Worm (Caenorhabditis elegans) whole organism, late embryonic: Measurements from ENCODE around the gene clec-58.

ENCODE experiments used
- C38D4.7 ChIP-seq: fragments of 200-800 bp; sonication (Bioruptor generic); optimal IDR thresholded peaks from 2 replicates; lab custom pipeline; 2018; ENCODE audit warnings: mild to moderate bottlenecking, missing genetic modification characterization, moderate library complexity, missing compliant biosample characterization
- F13H6.1 ChIP-seq: sonication (generic microtip); optimal IDR thresholded peaks from 2 replicates; lab custom pipeline; 2016; ENCODE audit warnings: missing genetic modification characterization, missing compliant biosample characterization
- K09A11.1 ChIP-seq: sonication (generic microtip); optimal IDR thresholded peaks from 2 replicates; lab custom pipeline; 2017; ENCODE audit warnings: antibody characterized with exemption, mild to moderate bottlenecking, missing genetic modification characterization, missing compliant biosample characterization; ENCODE audit not compliant: insufficient read depth
- T23F11.4 ChIP-seq: fragments of 200-800 bp; sonication (Bioruptor generic); optimal IDR thresholded peaks from 2 replicates; lab custom pipeline; 2018; ENCODE audit warnings: mild to moderate bottlenecking, missing genetic modification characterization, missing compliant biosample characterization
- ahr-1 ChIP-seq: sonication (generic microtip); optimal IDR thresholded peaks from 2 replicates; lab custom pipeline; 2016; ENCODE audit warnings: missing genetic modification characterization, missing compliant biosample characterization
- ceh-14 ChIP-seq: sonication (generic microtip); optimal IDR thresholded peaks from 2 replicates; lab custom pipeline; 2016; ENCODE audit warnings: missing genotype, missing genetic modification characterization, missing compliant biosample characterization
- ceh-18 ChIP-seq: sonication (generic microtip); optimal IDR thresholded peaks from 2 replicates; lab custom pipeline; 2016; ENCODE audit warnings: missing genetic modification characterization, missing compliant biosample characterization
- ceh-19 ChIP-seq: fragments of 200-800 bp; sonication (Bioruptor generic); optimal IDR thresholded peaks from 2 replicates; lab custom pipeline; 2018; ENCODE audit warnings: mild to moderate bottlenecking, missing genetic modification characterization, missing compliant biosample characterization
- ceh-2 ChIP-seq: sonication (generic microtip); optimal IDR thresholded peaks from 2 replicates; lab custom pipeline; 2016; ENCODE audit warnings: missing genotype, missing genetic modification characterization, missing compliant biosample characterization
- ceh-22 ChIP-seq: sonication (generic microtip); optimal IDR thresholded peaks from 2 replicates; lab custom pipeline; 2017; ENCODE audit warnings: missing biosample characterization, missing genetic modification characterization
- ceh-24 ChIP-seq: sonication (generic microtip); optimal IDR thresholded peaks from 2 replicates; lab custom pipeline; 2016; ENCODE audit warnings: mild to moderate bottlenecking, missing genetic modification characterization, missing compliant biosample characterization
- ceh-30 ChIP-seq: fragments of 150-350 bp; optimal IDR thresholded peaks from 2 replicates; lab custom pipeline; 2014; ENCODE audit warnings: missing biosample characterization, missing genetic modification characterization
- ceh-34 ChIP-seq: sonication (generic microtip); optimal IDR thresholded peaks from 2 replicates; lab custom pipeline; 2016; ENCODE audit warnings: mild to moderate bottlenecking, missing genetic modification characterization, missing compliant biosample characterization
- ceh-48 ChIP-seq: sonication (generic microtip); optimal IDR thresholded peaks from 2 replicates; lab custom pipeline; 2016; ENCODE audit warnings: missing genetic modification characterization, inconsistent platforms, missing compliant biosample characterization
- che-1 ChIP-seq: sonication (generic microtip); optimal IDR thresholded peaks from 2 replicates; lab custom pipeline; 2016; ENCODE audit warnings: mild to moderate bottlenecking, missing genetic modification characterization, missing compliant biosample characterization
- dmd-4 ChIP-seq: sonication (generic microtip); optimal IDR thresholded peaks from 2 replicates; lab custom pipeline; 2016; ENCODE audit warnings: borderline replicate concordance, missing genetic modification characterization, missing compliant biosample characterization
- dve-1 ChIP-seq: sonication (generic microtip); optimal IDR thresholded peaks from 2 replicates; lab custom pipeline; 2017; ENCODE audit warnings: antibody characterized with exemption, mild to moderate bottlenecking, missing genetic modification characterization, missing compliant biosample characterization
- ets-4 ChIP-seq: sonication (generic microtip); optimal IDR thresholded peaks from 2 replicates; lab custom pipeline; 2016; ENCODE audit warnings: missing genetic modification characterization, missing compliant biosample characterization
- eyg-1 ChIP-seq: sonication (generic microtip); optimal IDR thresholded peaks from 2 replicates; lab custom pipeline; 2016; ENCODE audit warnings: missing genotype, missing genetic modification characterization, missing compliant biosample characterization
- fax-1 ChIP-seq: sonication (generic microtip); optimal IDR thresholded peaks from 2 replicates; lab custom pipeline; 2016; ENCODE audit warnings: missing genotype, missing genetic modification characterization, missing compliant biosample characterization
- fkh-6 ChIP-seq: sonication (generic microtip); optimal IDR thresholded peaks from 2 replicates; lab custom pipeline; 2016; ENCODE audit warnings: missing genetic modification characterization, missing compliant biosample characterization
- gmeb-2 ChIP-seq: sonication (generic microtip); optimal IDR thresholded peaks from 2 replicates; lab custom pipeline; 2016; ENCODE audit warnings: missing genetic modification characterization, inconsistent platforms, missing compliant biosample characterization
- hlh-13 ChIP-seq: fragments of 200-800 bp; sonication (Bioruptor generic); optimal IDR thresholded peaks from 2 replicates; lab custom pipeline; 2018; ENCODE audit warnings: mild to moderate bottlenecking, missing genetic modification characterization, missing compliant biosample characterization
- hlh-30 ChIP-seq: sonication (generic microtip); optimal IDR thresholded peaks from 2 replicates; lab custom pipeline; 2017; ENCODE audit warnings: antibody characterized with exemption, missing genetic modification characterization, missing compliant biosample characterization; ENCODE audit not compliant: insufficient read depth
- nfya-1 ChIP-seq: sonication (generic microtip); optimal IDR thresholded peaks from 2 replicates; lab custom pipeline; 2017; ENCODE audit warnings: missing genetic modification characterization, mild to moderate bottlenecking, missing compliant biosample characterization, antibody characterized with exemption, moderate library complexity
- npax-4 ChIP-seq: sonication (generic microtip); optimal IDR thresholded peaks from 2 replicates; lab custom pipeline; 2016; ENCODE audit warnings: missing genetic modification characterization, missing compliant biosample characterization
- pat-9 ChIP-seq: fragments of 200-800 bp; sonication (Bioruptor generic); optimal IDR thresholded peaks from 2 replicates; lab custom pipeline; 2018; ENCODE audit warnings: mild to moderate bottlenecking, missing genetic modification characterization, moderate library complexity, missing compliant biosample characterization
- ref-2 ChIP-seq: sonication (generic microtip); optimal IDR thresholded peaks from 2 replicates; lab custom pipeline; 2016; ENCODE audit warnings: missing genetic modification characterization, missing compliant biosample characterization
- rnt-1 ChIP-seq: sonication (generic microtip); optimal IDR thresholded peaks from 2 replicates; lab custom pipeline; 2016; ENCODE audit warnings: missing genetic modification characterization, missing compliant biosample characterization
- sdc-2 ChIP-seq: sonication (generic microtip); optimal IDR thresholded peaks from 2 replicates; lab custom pipeline; 2016; ENCODE audit warnings: missing genotype, missing genetic modification characterization, missing compliant biosample characterization
- sox-2 ChIP-seq: fragments of 200-800 bp; sonication (Bioruptor generic); IDR thresholded peaks from 2 replicates; pipeline ENCODE4 v1.3.6; 2022; ENCODE audit warnings: missing genetic modification reagents, missing genetic modification characterization, missing compliant biosample characterization
- sox-4 ChIP-seq: sonication (generic microtip); optimal IDR thresholded peaks from 2 replicates; lab custom pipeline; 2017; ENCODE audit warnings: mild to moderate bottlenecking, missing genetic modification characterization, inconsistent platforms, missing compliant biosample characterization
- syd-9 ChIP-seq: sonication (generic microtip); optimal IDR thresholded peaks from 2 replicates; lab custom pipeline; 2016; ENCODE audit warnings: mild to moderate bottlenecking, missing genetic modification characterization, moderate library complexity, missing compliant biosample characterization
- tbx-7 ChIP-seq: sonication (generic microtip); optimal IDR thresholded peaks from 2 replicates; lab custom pipeline; 2016; ENCODE audit warnings: missing genotype, missing genetic modification characterization, missing compliant biosample characterization
- unc-3 ChIP-seq, 2 experiments: fragments of 200-800 bp in 1 of 2; sonication (Bioruptor generic) in 1 of 2; sonication (generic microtip) in 1 of 2; conservative IDR thresholded peaks in 1 of 2; optimal IDR thresholded peaks in 1 of 2; 2 replicates each; pipeline versions ENCODE4 v1.3.6 to Lab custom; 2016 to 2022; ENCODE audit warnings: missing compliant biosample characterization in 2 of 2, missing genetic modification characterization in 2 of 2, missing genetic modification reagents in 1 of 2
- unc-55 ChIP-seq: sonication (generic microtip); optimal IDR thresholded peaks from 2 replicates; lab custom pipeline; 2017; ENCODE audit warnings: missing biosample characterization, missing genetic modification reagents, missing genetic modification characterization
- unc-86 ChIP-seq: sonication (generic microtip); optimal IDR thresholded peaks from 2 replicates; lab custom pipeline; 2016; ENCODE audit warnings: missing genetic modification characterization, missing compliant biosample characterization
- zip-5 ChIP-seq: sonication (generic microtip); optimal IDR thresholded peaks from 2 replicates; lab custom pipeline; 2016; ENCODE audit warnings: missing genetic modification characterization, missing compliant biosample characterization
- ztf-16 ChIP-seq: sonication (generic microtip); optimal IDR thresholded peaks from 2 replicates; lab custom pipeline; 2017; ENCODE audit warnings: missing genetic modification characterization, missing compliant biosample characterization

The clec-58 gene

ce11 chrII:10466552-10466951 lies 9.4 kb downstream of the clec-58 start, which contains the start of gene tnc-2:
TSS of gene tnc-2 (plus strand) at chrII:10466852.
- TF ChIP-seq ceh-24 = no peak
- no peak for TF ChIP-seq dmd-4
- no peak for TF ChIP-seq unc-55
- no peak for TF ChIP-seq syd-9 (tag; lab: Kevin White, UChicago)
- TF ChIP-seq nfya-1 (tag; lab: Kevin White, UChicago) = no peak
- TF ChIP-seq ceh-18 (tag; lab: Kevin White, UChicago) = no peak
- TF ChIP-seq, all 69 proteins: peak for 0

- TF ChIP-seq ets-4 (tag; lab: Kevin White, UChicago) (no peak), zip-5 (no peak), ceh-2 (tag; lab: Kevin White, UChicago) (no peak), unc-3 (GFP tag; conservative IDR thresholded peaks at IDR 0.05; lab: Robert Waterston, UW) (no peak), unc-3 (tag; optimal IDR thresholded peaks at IDR 0.05; lab: Kevin White, UChicago) (no peak), syd-9 (tag; lab: Kevin White, UChicago) (no peak), hlh-13 (GFP tag; lab: Kevin White, UChicago) (no peak), ceh-18 (tag; lab: Kevin White, UChicago) (no peak), rnt-1 (tag; lab: Kevin White, UChicago) (no peak)
Measured at ce11 chrII:10464230-10464920, 11.6 kb downstream of the clec-58 start, which contains the start of the genes ZK673.6 and sdz-37. TSS of gene ZK673.6 (minus strand) at chrII:10464330. TSS of gene sdz-37 (plus strand) at chrII:10464870.

DNA sequence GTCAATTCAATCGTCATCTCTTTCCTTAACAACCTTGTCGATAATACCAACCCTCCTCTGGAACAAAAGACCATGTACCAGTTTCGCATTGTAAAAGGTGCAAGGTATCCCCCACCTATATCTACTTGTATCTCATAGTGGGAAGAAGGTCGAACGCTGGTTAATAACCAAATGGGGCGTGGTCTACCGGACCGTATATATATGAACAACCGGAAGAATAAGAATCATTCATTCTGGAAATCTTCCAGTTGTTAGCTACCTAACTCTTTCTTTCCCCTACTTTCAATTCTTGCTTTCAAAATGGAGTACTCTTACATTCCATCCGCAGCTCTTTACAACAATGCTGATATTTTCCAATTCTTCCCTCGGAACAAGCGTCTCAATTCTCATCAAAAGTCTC lies 14.7 kb downstream of the clec-58 start, which contains the start of gene ZK673.5:
ZK673.5 (plus strand) TSS at position 301 of the 400 bp plus-strand sequence.
- TF ChIP-seq K09A11.1 (tag; lab: Kevin White, UChicago) (no peak), fkh-6 (tag; lab: Kevin White, UChicago) (no peak), F13H6.1 (tag; lab: Kevin White, UChicago) (no peak), ceh-18 (tag; lab: Kevin White, UChicago) (no peak), C38D4.7 (GFP tag; lab: Kevin White, UChicago) (no peak)

DNA sequence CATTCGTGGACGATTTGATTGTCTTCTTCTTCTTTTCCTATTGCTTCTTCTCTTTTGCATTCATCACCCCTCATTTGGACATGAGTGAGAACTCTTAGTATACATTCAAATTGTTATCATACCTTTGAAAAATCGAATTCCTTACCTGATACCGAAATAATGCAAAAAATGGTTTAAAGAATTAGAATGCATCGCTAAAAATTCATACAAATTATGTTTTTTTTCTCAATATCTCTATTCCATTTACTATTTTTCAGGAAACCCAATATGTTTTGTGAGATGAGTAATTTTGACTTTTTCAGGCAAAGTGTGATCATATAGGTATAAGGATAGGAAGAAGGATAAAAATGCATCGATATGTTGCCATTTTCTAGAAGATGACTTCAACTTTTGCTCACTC lies 19.0 kb downstream of the clec-58 start, which contains the start of gene ZK673.11:
ZK673.11 (plus strand) TSS at position 301 of the 400 bp plus-strand sequence.
- TF ChIP-seq unc-55 (no peak), T23F11.4 (GFP tag; lab: Kevin White, UChicago) (no peak), ceh-22 (tag; lab: Kevin White, UChicago) (no peak), sox-4 (tag; lab: Kevin White, UChicago) (no peak), tbx-7 (tag; lab: Kevin White, UChicago) (no peak), ceh-18 (tag; lab: Kevin White, UChicago) (no peak), dve-1 (tag; lab: Kevin White, UChicago) (no peak), ceh-34 (tag; lab: Kevin White, UChicago) (no peak), ceh-14 (tag; lab: Kevin White, UChicago) (no peak), ceh-30 (tag; lab: Kevin White, UChicago) (no peak), gmeb-2 (tag; lab: Kevin White, UChicago) (no peak), ceh-48 (no peak)

DNA sequence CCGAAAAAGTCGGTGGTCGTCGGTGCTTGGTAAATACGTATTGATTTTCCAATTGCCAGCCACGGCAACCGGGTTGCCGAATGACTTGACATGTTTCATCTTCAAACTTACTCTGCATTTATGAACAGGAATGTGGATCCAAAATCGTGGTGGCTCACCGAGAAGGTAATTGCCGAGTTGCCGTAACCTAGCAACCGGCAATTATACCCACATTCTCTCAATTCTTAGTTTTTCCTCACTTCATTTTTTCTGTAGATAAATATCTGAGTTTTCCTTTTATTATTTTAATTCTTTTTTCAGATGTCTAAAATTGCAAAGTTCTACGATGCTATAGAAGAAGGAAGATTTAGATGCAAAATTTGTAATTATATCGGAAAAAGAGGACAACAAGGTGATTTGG lies 23.3 kb downstream of the clec-58 start, which contains the start of gene ZK673.4:
ZK673.4 (plus strand) TSS at position 301 of the 400 bp plus-strand sequence.
- TF ChIP-seq che-1 (no peak), ztf-16 (no peak), sdc-2 (tag; lab: Kevin White, UChicago) (no peak), sox-4 (tag; lab: Kevin White, UChicago) (no peak), nfya-1 (tag; lab: Kevin White, UChicago) (no peak), ceh-2 (tag; lab: Kevin White, UChicago) (no peak), tbx-7 (tag; lab: Kevin White, UChicago) (no peak), fax-1 (tag; lab: Kevin White, UChicago) (no peak), fkh-6 (tag; lab: Kevin White, UChicago) (no peak), eyg-1 (tag; lab: Kevin White, UChicago) (no peak), ets-4 (tag; lab: Kevin White, UChicago) (no peak), ceh-19 (GFP tag; lab: Kevin White, UChicago) (no peak), ref-2 (tag; lab: Kevin White, UChicago) (no peak), sox-2 (GFP tag; lab: Robert Waterston, UW) (no peak), pat-9 (tag; lab: Kevin White, UChicago) (no peak), ceh-34 (tag; lab: Kevin White, UChicago) (no peak), npax-4 (tag; lab: Kevin White, UChicago) (no peak), ahr-1 (tag; lab: Kevin White, UChicago) (no peak), unc-86 (tag; lab: Kevin White, UChicago) (no peak), hlh-30 (tag; lab: Kevin White, UChicago) (no peak)
